Fruit fly (Drosophila melanogaster) whole organism, embryonic: ENCODE results near the gene CG18577.

Source experiments
- Antp ChIP-seq: fragments of 200-800 bp; sonication (Bioruptor generic); optimal IDR thresholded peaks from 3 replicates; lab custom pipeline; 2016; ENCODE audit warnings: missing biosample characterization, missing genetic modification characterization
- Atf6 ChIP-seq: fragments of 200-800 bp; sonication (Bioruptor generic); IDR thresholded peaks from 2 replicates; pipeline ENCODE4 v1.3.6; 2022; ENCODE audit warnings: missing biosample characterization, missing genetic modification characterization
- BtbVII ChIP-seq: fragments of 200-800 bp; sonication (Bioruptor generic); optimal IDR thresholded peaks from 3 replicates; lab custom pipeline; 2017; ENCODE audit warnings: missing biosample characterization, mild to moderate bottlenecking, missing genetic modification characterization
- CG10431 ChIP-seq: fragments of 200-800 bp; sonication (Bioruptor generic); optimal IDR thresholded peaks from 3 replicates; lab custom pipeline; 2018; ENCODE audit warnings: missing biosample characterization, mild to moderate bottlenecking, missing genetic modification characterization
- CG11723 ChIP-seq: fragments of 200-800 bp; sonication (Bioruptor generic); optimal IDR thresholded peaks from 2 replicates; lab custom pipeline; 2017; ENCODE audit warnings: missing biosample characterization, mild to moderate bottlenecking, missing genetic modification characterization
- CG12769 ChIP-seq: fragments of 200-800 bp; sonication (Bioruptor generic); optimal IDR thresholded peaks from 2 replicates; lab custom pipeline; 2019; ENCODE audit warnings: missing biosample characterization, mild to moderate bottlenecking, missing genetic modification characterization, moderate library complexity
- CG14441 ChIP-seq: fragments of 200-800 bp; sonication (Bioruptor generic); IDR thresholded peaks from 2 replicates; pipeline ENCODE4 v1.3.6; 2022; ENCODE audit warnings: missing biosample characterization, missing genetic modification characterization
- CG15479 ChIP-seq: fragments of 200-800 bp; sonication (Bioruptor generic); optimal IDR thresholded peaks from 3 replicates; lab custom pipeline; 2019; ENCODE audit warnings: missing biosample characterization, mild to moderate bottlenecking, missing genetic modification characterization, moderate library complexity
- CG1647 ChIP-seq: fragments of 200-800 bp; sonication (Bioruptor generic); optimal IDR thresholded peaks from 3 replicates; lab custom pipeline; 2016; ENCODE audit warnings: missing biosample characterization, missing genetic modification characterization
- CG16863 ChIP-seq: fragments of 200-800 bp; sonication (Bioruptor generic); optimal IDR thresholded peaks from 3 replicates; lab custom pipeline; 2016; ENCODE audit warnings: missing biosample characterization, missing genetic modification characterization
- CG17385 ChIP-seq: fragments of 200-800 bp; sonication (Bioruptor generic); optimal IDR thresholded peaks from 3 replicates; lab custom pipeline; 2018; ENCODE audit warnings: missing biosample characterization, mild to moderate bottlenecking, missing genetic modification characterization
- CG17612 ChIP-seq: fragments of 200-800 bp; sonication (Bioruptor generic); IDR thresholded peaks from 2 replicates; pipeline ENCODE4 v1.3.6; 2022; ENCODE audit warnings: missing biosample characterization, missing genetic modification characterization
- CG17829 ChIP-seq: fragments of 200-800 bp; optimal IDR thresholded peaks from 2 replicates; lab custom pipeline; 2019; ENCODE audit warnings: missing biosample characterization, mild to moderate bottlenecking, missing genetic modification characterization, moderate library complexity
- CG18011 ChIP-seq: fragments of 200-800 bp; sonication (Bioruptor generic); optimal IDR thresholded peaks from 2 replicates; lab custom pipeline; 2017; ENCODE audit warnings: missing biosample characterization, missing genetic modification characterization, mild to moderate bottlenecking, moderate library complexity, missing genotype
- CG18262 ChIP-seq: fragments of 200-800 bp; optimal IDR thresholded peaks from 3 replicates; lab custom pipeline; 2019; ENCODE audit warnings: missing biosample characterization, mild to moderate bottlenecking, missing genetic modification characterization, moderate library complexity
- CG1832 ChIP-seq: fragments of 200-800 bp; sonication (Bioruptor generic); optimal IDR thresholded peaks from 2 replicates; lab custom pipeline; 2017; ENCODE audit warnings: missing biosample characterization, mild to moderate bottlenecking, missing genetic modification characterization, inconsistent platforms
- CG2120 ChIP-seq: fragments of 200-800 bp; sonication (Bioruptor generic); optimal IDR thresholded peaks from 3 replicates; lab custom pipeline; 2016; ENCODE audit warnings: missing biosample characterization, missing genetic modification characterization
- CG2202 ChIP-seq: fragments of 200-800 bp; sonication (Bioruptor generic); optimal IDR thresholded peaks from 2 replicates; lab custom pipeline; 2018; ENCODE audit warnings: missing biosample characterization, mild to moderate bottlenecking, missing genetic modification characterization
- CG3065 ChIP-seq: fragments of 200-800 bp; sonication (Bioruptor generic); optimal IDR thresholded peaks from 2 replicates; lab custom pipeline; 2016; ENCODE audit warnings: missing biosample characterization, missing genetic modification characterization
- CG4360 ChIP-seq: fragments of 200-800 bp; sonication (Bioruptor generic); IDR thresholded peaks from 2 replicates; pipeline ENCODE4 v1.3.6; 2022; ENCODE audit warnings: missing biosample characterization, missing genetic modification characterization
- CG4707 ChIP-seq: fragments of 200-800 bp; sonication (Bioruptor generic); optimal IDR thresholded peaks from 2 replicates; lab custom pipeline; 2018; ENCODE audit warnings: missing biosample characterization, mild to moderate bottlenecking, missing genetic modification characterization, moderate library complexity
- CG4730 ChIP-seq: fragments of 200-800 bp; sonication (Bioruptor generic); IDR thresholded peaks from 2 replicates; pipeline ENCODE4 v1.3.6; 2022; ENCODE audit warnings: missing biosample characterization, missing genetic modification characterization
- CG6272 ChIP-seq: fragments of 200-800 bp; sonication (Bioruptor generic); IDR thresholded peaks from 2 replicates; pipeline ENCODE4 v1.3.6; 2022; ENCODE audit warnings: missing biosample characterization, missing genetic modification characterization
- CG8388 ChIP-seq: fragments of 200-800 bp; sonication (Bioruptor generic); optimal IDR thresholded peaks from 2 replicates; lab custom pipeline; 2019; ENCODE audit warnings: missing biosample characterization, mild to moderate bottlenecking, missing genetic modification characterization, moderate library complexity
- CG8765 ChIP-seq: fragments of 200-800 bp; sonication (Bioruptor generic); IDR thresholded peaks from 2 replicates; pipeline ENCODE4 v1.3.6; 2022; ENCODE audit warnings: missing biosample characterization, missing genetic modification characterization
- CG8944 ChIP-seq: fragments of 200-800 bp; sonication (Bioruptor generic); optimal IDR thresholded peaks from 3 replicates; lab custom pipeline; 2016; ENCODE audit warnings: missing biosample characterization, missing genetic modification characterization
- CG9215 ChIP-seq: fragments of 200-800 bp; sonication (Bioruptor generic); IDR thresholded peaks from 2 replicates; pipeline ENCODE4 v1.3.6; 2022; ENCODE audit warnings: missing biosample characterization, missing genetic modification characterization
- Dek ChIP-seq: fragments of 200-800 bp; sonication (Bioruptor generic); optimal IDR thresholded peaks from 3 replicates; lab custom pipeline; 2019; ENCODE audit warnings: missing biosample characterization, mild to moderate bottlenecking, missing genetic modification characterization, moderate library complexity
- NfI ChIP-seq: fragments of 200-800 bp; sonication (Bioruptor generic); optimal IDR thresholded peaks from 3 replicates; lab custom pipeline; 2018; ENCODE audit warnings: missing biosample characterization, mild to moderate bottlenecking, missing genetic modification characterization, moderate library complexity
- Optix ChIP-seq: fragments of 200-800 bp; sonication (Bioruptor generic); IDR thresholded peaks from 3 replicates; pipeline ENCODE4 v1.3.6; 2022; ENCODE audit warnings: missing biosample characterization, missing genetic modification characterization
- Sry-β ChIP-seq: fragments of 200-800 bp; sonication (Bioruptor generic); optimal IDR thresholded peaks from 2 replicates; lab custom pipeline; 2018; ENCODE audit warnings: missing biosample characterization, mild to moderate bottlenecking, missing genetic modification characterization, moderate library complexity
- Vsx1 ChIP-seq: fragments of 200-800 bp; sonication (Bioruptor generic); optimal IDR thresholded peaks from 2 replicates; lab custom pipeline; 2017; ENCODE audit warnings: missing biosample characterization, mild to moderate bottlenecking, missing genetic modification characterization, missing genetic modification reagents
- ara ChIP-seq: fragments of 200-800 bp; sonication (Bioruptor generic); IDR thresholded peaks from 2 replicates; pipeline ENCODE4 v1.3.6; 2022; ENCODE audit warnings: missing biosample characterization, missing genetic modification characterization
- bbx ChIP-seq: fragments of 200-800 bp; sonication (Bioruptor generic); IDR thresholded peaks from 2 replicates; pipeline ENCODE4 v1.3.6; 2022; ENCODE audit warnings: missing biosample characterization, missing genetic modification characterization; ENCODE audit not compliant: partially characterized antibody
- cad ChIP-seq: fragments of >200 bp; optimal IDR thresholded peaks from 2 replicates; lab custom pipeline; 2017; ENCODE audit warnings: missing biosample characterization, missing genetic modification characterization
- chm ChIP-seq: fragments of 200-800 bp; sonication (Bioruptor generic); IDR thresholded peaks from 2 replicates; pipeline ENCODE4 v1.3.6; 2022; ENCODE audit warnings: missing biosample characterization, missing genetic modification characterization
- dan ChIP-seq: fragments of 200-800 bp; sonication (Bioruptor generic); IDR thresholded peaks from 2 replicates; pipeline ENCODE4 v1.3.6; 2022; ENCODE audit warnings: missing biosample characterization, missing genetic modification characterization
- danr ChIP-seq: fragments of 200-800 bp; sonication (Bioruptor generic); IDR thresholded peaks from 2 replicates; pipeline ENCODE4 v1.3.6; 2022; ENCODE audit warnings: missing biosample characterization, missing genetic modification characterization
- dmrt99B ChIP-seq: fragments of 200-800 bp; sonication (Bioruptor generic); optimal IDR thresholded peaks from 2 replicates; lab custom pipeline; 2018; ENCODE audit warnings: missing biosample characterization, mild to moderate bottlenecking, missing genetic modification characterization, moderate library complexity
- fd3F ChIP-seq: fragments of 200-800 bp; sonication (Bioruptor generic); optimal IDR thresholded peaks from 2 replicates; lab custom pipeline; 2018; ENCODE audit warnings: missing biosample characterization, mild to moderate bottlenecking, missing genetic modification characterization, moderate library complexity
- gcm ChIP-seq: fragments of 200-800 bp; sonication (Bioruptor generic); optimal IDR thresholded peaks from 2 replicates; lab custom pipeline; 2019; ENCODE audit warnings: missing biosample characterization, mild to moderate bottlenecking, missing genetic modification characterization, moderate library complexity
- hth ChIP-seq: fragments of >200 bp; optimal IDR thresholded peaks from 2 replicates; lab custom pipeline; 2017; ENCODE audit warnings: inconsistent platforms
- ken ChIP-seq: fragments of 200-800 bp; sonication (Bioruptor generic); IDR thresholded peaks from 3 replicates; pipeline ENCODE4 v1.3.6; 2022; ENCODE audit warnings: missing biosample characterization, missing genetic modification characterization
- knrl ChIP-seq: fragments of 200-800 bp; sonication (Bioruptor generic); IDR thresholded peaks from 3 replicates; pipeline ENCODE4 v1.3.6; 2022; ENCODE audit warnings: missing biosample characterization, missing genetic modification characterization; ENCODE audit not compliant: partially characterized antibody
- phol ChIP-seq: fragments of 200-800 bp; sonication (Bioruptor generic); optimal IDR thresholded peaks from 3 replicates; lab custom pipeline; 2018; ENCODE audit warnings: missing biosample characterization, mild to moderate bottlenecking, missing genetic modification characterization, moderate library complexity
- slou ChIP-seq: fragments of 200-800 bp; sonication (Bioruptor generic); optimal IDR thresholded peaks from 3 replicates; lab custom pipeline; 2016; ENCODE audit warnings: missing biosample characterization, missing genetic modification characterization
- tgo ChIP-seq: fragments of 200-800 bp; sonication (Bioruptor generic); IDR thresholded peaks from 3 replicates; pipeline ENCODE4 v1.3.6; 2022; ENCODE audit warnings: missing biosample characterization, missing genetic modification characterization
- vfl ChIP-seq: fragments of 200-800 bp; sonication (Bioruptor generic); optimal IDR thresholded peaks from 2 replicates; lab custom pipeline; 2016; ENCODE audit warnings: missing biosample characterization, missing genetic modification characterization
- vvl ChIP-seq: fragments of 200-800 bp; sonication (Bioruptor generic); IDR thresholded peaks from 2 replicates; pipeline ENCODE4 v1.3.6; 2022; ENCODE audit warnings: missing biosample characterization, missing genetic modification characterization
- yki ChIP-seq: fragments of >200 bp; optimal IDR thresholded peaks from 3 replicates; lab custom pipeline; 2018

The CG18577 gene

dm6 chr3R:11221437-11222230 lies 25.7 kb downstream of the CG18577 start, which contains the start of the genes CG6693 and RpL3 (continued):
- no peak for TF ChIP-seq CG14441
- peak; percentile 52 for TF ChIP-seq CG1647 (GFP tag; lab: Kevin White, UChicago)
- TF ChIP-seq CG4730 (GFP tag; lab: Robert Waterston, UW): peak; percentile 38
- TF ChIP-seq Sry-β: peak; percentile 45
- TF ChIP-seq Vsx1: peak; percentile 77
- TF ChIP-seq CG2120 (GFP tag; lab: Kevin White, UChicago): peak; percentile 55
- TF ChIP-seq CG4360 (GFP tag; lab: Robert Waterston, UW): no peak
- peak; percentile 69 for TF ChIP-seq CG18262
- peak; percentile 91 for TF ChIP-seq BtbVII (GFP tag; lab: Kevin White, UChicago)
- peak; percentile 78 for TF ChIP-seq gcm (GFP tag; lab: Kevin White, UChicago)
- peak; percentile 70 for TF ChIP-seq Optix (GFP tag; lab: Robert Waterston, UW)
- peak; percentile 47; the same call in 1 of the 2 replicates for TF ChIP-seq CG6272 (GFP tag; lab: Robert Waterston, UW)
- peak; percentile 56 for TF ChIP-seq CG11723 (GFP tag; lab: Kevin White, UChicago)
- TF ChIP-seq chm (GFP tag; lab: Robert Waterston, UW): peak; percentile 94
- TF ChIP-seq CG17385: peak; percentile 88
- no peak for TF ChIP-seq CG1832
- peak; percentile 53 for TF ChIP-seq fd3F (GFP tag; lab: Kevin White, UChicago)
- peak; percentile 49; the same call in 1 of the 3 replicates for TF ChIP-seq knrl (GFP tag; lab: Robert Waterston, UW)
- no peak for TF ChIP-seq CG9215 (GFP tag; lab: Robert Waterston, UW)
- peak; percentile 70 for TF ChIP-seq CG2202 (tag; lab: Kevin White, UChicago)
- peak; percentile 28; the same call in 1 of the 2 replicates for TF ChIP-seq ara (GFP tag; lab: Robert Waterston, UW)
- peak; percentile 58; the same call in 2 of the 3 replicates for TF ChIP-seq ken (GFP tag; lab: Robert Waterston, UW)
- peak; percentile 24 for TF ChIP-seq CG18011 (GFP tag; lab: Kevin White, UChicago)
- peak; percentile 70 for TF ChIP-seq Dek (tag; lab: Kevin White, UChicago)
- peak; percentile 22; the same call in 1 of the 3 replicates for TF ChIP-seq tgo
- peak; percentile 90 for TF ChIP-seq CG4707
- TF ChIP-seq yki (lab: Kevin White, UChicago): no peak
- TF ChIP-seq CG17612 (GFP tag; lab: Robert Waterston, UW): 0 out of 2 replicates have a peak, but pooled peaks have one; percentile 61
- peak; percentile 18 for TF ChIP-seq CG3065 (GFP tag; lab: Kevin White, UChicago)
- peak; percentile 64 for TF ChIP-seq CG15479 (GFP tag; lab: Kevin White, UChicago)
- TF ChIP-seq Atf6: peak; percentile 81
- TF ChIP-seq dmrt99B (tag; lab: Kevin White, UChicago): peak; percentile 68
- TF ChIP-seq bbx (GFP tag; lab: Robert Waterston, UW): peak; percentile 63; the same call in 1 of the 2 replicates
- TF ChIP-seq vvl (GFP tag; lab: Robert Waterston, UW): peak; percentile 84
- TF ChIP-seq hth: no peak
- peak; percentile 58 for TF ChIP-seq CG8388 (GFP tag; lab: Kevin White, UChicago)
- TF ChIP-seq slou (GFP tag; lab: Kevin White, UChicago): peak; percentile 56
- TF ChIP-seq Antp (GFP tag; lab: Kevin White, UChicago): no peak
- TF ChIP-seq danr: no peak
- TF ChIP-seq phol: peak; percentile 90
- TF ChIP-seq NfI (GFP tag; lab: Kevin White, UChicago): peak; percentile 84
- TF ChIP-seq CG16863 (GFP tag; lab: Kevin White, UChicago): peak; percentile 58
- TF ChIP-seq vfl (GFP tag; lab: Kevin White, UChicago): peak; percentile 63
- TF ChIP-seq CG17829 (tag; lab: Kevin White, UChicago): peak; percentile 71
- peak; percentile 4 for TF ChIP-seq CG8944 (GFP tag; lab: Kevin White, UChicago)
- TF ChIP-seq CG10431 (GFP tag; lab: Kevin White, UChicago): peak; percentile 88
- no peak for TF ChIP-seq cad
- no peak for TF ChIP-seq CG8765 (GFP tag; lab: Robert Waterston, UW)
- no peak for TF ChIP-seq dan (GFP tag; lab: Robert Waterston, UW)
- peak; percentile 82 for TF ChIP-seq CG12769 (tag; lab: Kevin White, UChicago)
